Worm (Caenorhabditis elegans) whole organism, L4/young adult: ENCODE data around the gene F28F5.6.

ENCODE experiments used
- W03F9.2 ChIP-seq: fragments of 150-350 bp; optimal IDR thresholded peaks from 2 replicates; lab custom pipeline; 2014; ENCODE audit warnings: missing biosample characterization, missing genetic modification characterization
- dao-5 ChIP-seq: sonication (generic microtip); optimal IDR thresholded peaks from 2 replicates; lab custom pipeline; 2016; ENCODE audit warnings: missing genotype, missing genetic modification characterization, moderate library complexity, missing compliant biosample characterization
- him-1 ChIP-seq: sonication (generic microtip); optimal IDR thresholded peaks from 2 replicates; lab custom pipeline; 2016; ENCODE audit warnings: missing genotype, missing genetic modification reagents, missing genetic modification characterization, missing compliant biosample characterization

ce11 chrIII:6859482-6859881 is 40.3 kb upstream of the F28F5.6 start, which contains the start of gene clec-158:
- TF ChIP-seq dao-5 (tag; lab: Kevin White, UChicago) (no peak), W03F9.2 (tag; lab: Kevin White, UChicago) (no peak), him-1 (tag; lab: Kevin White, UChicago) (no peak)
